Worm (Caenorhabditis elegans) whole organism, L4 larva: Measurements from ENCODE around the gene act-1.
A peak's percentile ranks its signal among the peaks of the same experiment; 100 is the strongest.

ENCODE experiments used
- F37D6.2 ChIP-seq: sonication (generic microtip); optimal IDR thresholded peaks from 2 replicates; lab custom pipeline; 2016; ENCODE audit warnings: mild to moderate bottlenecking, missing genetic modification characterization, missing compliant biosample characterization
- R02D3.7 ChIP-seq: fragments of 150-350 bp; sonication (generic microtip); optimal IDR thresholded peaks from 3 replicates; lab custom pipeline; 2014; ENCODE audit warnings: missing biosample characterization, missing genetic modification characterization
- T20F7.1 ChIP-seq: fragments of 200-800 bp; sonication (Bioruptor generic); optimal IDR thresholded peaks from 2 replicates; lab custom pipeline; 2018; ENCODE audit warnings: mild to moderate bottlenecking, missing genetic modification characterization, missing compliant biosample characterization
- Y48G9A.11 ChIP-seq: fragments of 200-800 bp; sonication (Bioruptor generic); IDR thresholded peaks from 2 replicates; pipeline ENCODE4 v1.3.6; 2022; ENCODE audit warnings: missing genetic modification reagents, missing genetic modification characterization, missing compliant biosample characterization
- Y75B8A.6 ChIP-seq: fragments of 200-800 bp; sonication (Bioruptor generic); IDR thresholded peaks from 2 replicates; pipeline ENCODE4 v1.3.6; 2022; ENCODE audit warnings: missing genetic modification reagents, missing genetic modification characterization, missing compliant biosample characterization
- ZK546.5 ChIP-seq, 2 experiments: sonication (generic microtip); optimal IDR thresholded peaks; 2 replicates each; lab custom pipeline; 2017; ENCODE audit warnings: missing biosample characterization in 2 of 2, missing genetic modification characterization in 2 of 2
- aha-1 ChIP-seq: fragments of 150-350 bp; peaks from one replicate; lab custom pipeline; 2014; ENCODE audit warnings: missing biosample characterization, missing genetic modification characterization
- attf-4 ChIP-seq: sonication (generic microtip); optimal IDR thresholded peaks from 3 replicates; lab custom pipeline; 2017; ENCODE audit warnings: missing biosample characterization, missing genetic modification characterization
- ceh-32 ChIP-seq: sonication (generic microtip); optimal IDR thresholded peaks from 2 replicates; lab custom pipeline; 2016; ENCODE audit warnings: mild to moderate bottlenecking, missing genetic modification characterization, missing compliant biosample characterization; ENCODE audit not compliant: poor library complexity
- ces-1 ChIP-seq: fragments of 150-350 bp; sonication (generic microtip); optimal IDR thresholded peaks from 4 replicates; lab custom pipeline; 2014; ENCODE audit warnings: missing biosample characterization, missing genetic modification reagents, missing genetic modification characterization
- dmd-9 ChIP-seq: fragments of 200-800 bp; sonication (Bioruptor generic); IDR thresholded peaks from 2 replicates; pipeline ENCODE4 v1.3.6; 2022; ENCODE audit warnings: missing genetic modification reagents, missing genetic modification characterization, missing compliant biosample characterization
- lin-13 ChIP-seq: fragments of 150-350 bp; optimal IDR thresholded peaks from 2 replicates; lab custom pipeline; 2014; ENCODE audit warnings: missing biosample characterization, missing genetic modification reagents, missing genetic modification characterization
- mxl-3 ChIP-seq: fragments of 200-800 bp; sonication (Bioruptor generic); optimal IDR thresholded peaks from 2 replicates; lab custom pipeline; 2018; ENCODE audit warnings: mild to moderate bottlenecking, missing genetic modification characterization, missing compliant biosample characterization
- nhr-10 ChIP-seq: fragments of 150-350 bp; optimal IDR thresholded peaks from 2 replicates; lab custom pipeline; 2014; ENCODE audit warnings: missing biosample characterization, missing genetic modification characterization
- nhr-28 ChIP-seq: fragments of 150-350 bp; optimal IDR thresholded peaks from 2 replicates; lab custom pipeline; 2014; ENCODE audit warnings: missing biosample characterization, missing genetic modification characterization
- nhr-42 ChIP-seq: fragments of 200-800 bp; sonication (Bioruptor generic); IDR thresholded peaks from 2 replicates; pipeline ENCODE4 v1.3.6; 2022; ENCODE audit warnings: missing genetic modification characterization, missing compliant biosample characterization
- nhr-77 ChIP-seq: fragments of 150-350 bp; optimal IDR thresholded peaks from 2 replicates; lab custom pipeline; 2014; ENCODE audit warnings: missing biosample characterization, missing genetic modification characterization
- rbr-2 ChIP-seq: sonication (generic microtip); optimal IDR thresholded peaks from 2 replicates; lab custom pipeline; 2016; ENCODE audit warnings: missing genotype, missing genetic modification characterization, missing compliant biosample characterization
- skn-1 ChIP-seq: fragments of 150-350 bp; optimal IDR thresholded peaks from 2 replicates; lab custom pipeline; 2014; ENCODE audit warnings: missing biosample characterization, missing genetic modification characterization
- zag-1 ChIP-seq: fragments of 150-350 bp; optimal IDR thresholded peaks from 2 replicates; lab custom pipeline; 2014; ENCODE audit warnings: missing biosample characterization, missing genetic modification characterization

The act-1 gene

DNA sequence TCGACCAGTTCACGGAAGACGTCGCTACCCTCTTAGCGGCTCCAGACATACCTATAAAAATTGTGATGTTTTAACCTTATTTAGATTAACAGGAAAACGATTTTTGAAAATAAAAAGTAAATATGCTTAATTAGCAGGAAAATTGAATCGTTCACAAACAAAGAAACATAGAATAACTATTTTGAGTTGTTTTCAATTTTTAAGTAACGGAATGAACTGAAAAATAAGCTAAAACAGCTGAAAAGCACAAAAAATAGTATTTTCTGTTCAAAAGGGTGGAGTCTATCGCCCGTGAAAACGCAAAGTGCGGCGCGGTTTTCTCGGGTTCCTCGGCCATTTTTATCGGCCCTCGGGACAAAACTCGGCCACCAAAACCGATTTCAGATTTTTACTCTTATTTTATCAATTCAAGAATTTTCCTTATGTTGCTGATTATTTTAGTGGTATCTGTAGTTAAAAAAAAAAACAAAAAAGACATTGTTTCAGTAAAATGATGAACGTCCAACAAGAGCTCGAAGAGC is 43.0 kb downstream of the act-1 start, which contains the start of the genes atp-5 and lmtr-3 (continued):
- no peak for TF ChIP-seq ceh-32 (tag; lab: Kevin White, UChicago)
- TF ChIP-seq Y48G9A.11 (GFP tag; lab: Robert Waterston, UW): peak; percentile 43; the same call in 1 of the 2 replicates
- TF ChIP-seq rbr-2 (tag; lab: Kevin White, UChicago): peak; percentile 57
- TF ChIP-seq nhr-77: peak; percentile 8
- no peak for TF ChIP-seq zag-1
- TF ChIP-seq nhr-10: no peak
- peak; percentile 69 for TF ChIP-seq nhr-28 (tag; lab: Kevin White, UChicago)
- peak; percentile 43 for TF ChIP-seq lin-13 (GFP tag; lab: Kevin White, UChicago)
- peak; percentile 78 for TF ChIP-seq dmd-9 (GFP tag; lab: Robert Waterston, UW)
- TF ChIP-seq mxl-3 (GFP tag; lab: Kevin White, UChicago): peak; percentile 76

ce11 chrV:11124922-11125321 is 44.1 kb downstream of the act-1 start, which contains the start of gene C06H2.2:
Gene C06H2.2, plus strand, starts transcription at chrV:11125222.
- peak; percentile 48 for TF ChIP-seq T20F7.1 (GFP tag; lab: Kevin White, UChicago)
- no peak for TF ChIP-seq mxl-3 (GFP tag; lab: Kevin White, UChicago)
- TF ChIP-seq, all 104 proteins: peak for 1

DNA sequence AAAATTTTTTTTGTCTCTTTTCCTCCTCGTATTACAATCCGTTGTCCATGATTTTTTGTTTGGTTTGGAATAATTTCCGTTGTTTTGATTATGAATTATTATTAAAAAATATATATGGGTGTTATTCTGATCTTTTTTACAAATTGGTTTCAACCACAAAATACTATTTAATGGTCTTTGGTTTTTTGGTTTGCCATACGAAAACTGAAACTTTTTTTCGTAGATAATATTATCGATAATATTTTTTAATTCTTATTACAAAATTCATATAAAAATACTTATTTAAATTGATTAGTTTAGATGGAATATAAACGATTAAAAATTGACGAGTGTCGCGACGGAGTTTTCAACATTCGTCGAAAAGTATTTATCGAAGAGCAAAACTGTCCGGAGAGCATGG is 46.3 kb downstream of the act-1 start, which contains the start of gene jmjd-5:
Gene jmjd-5 (plus strand): TSS at position 301 of the 400 bp plus-strand sequence.
- no peak for TF ChIP-seq F37D6.2 (tag; lab: Kevin White, UChicago)
- no peak for TF ChIP-seq ces-1
- TF ChIP-seq nhr-10: no peak
- TF ChIP-seq ZK546.5 (tag; optimal IDR thresholded peaks at IDR 0.05; lab: Kevin White, UChicago): no peak
- no peak for TF ChIP-seq R02D3.7 (tag; lab: Kevin White, UChicago)
- TF ChIP-seq skn-1: no peak
- TF ChIP-seq nhr-42: no peak
- no peak for TF ChIP-seq Y75B8A.6 (GFP tag; lab: Robert Waterston, UW)

DNA sequence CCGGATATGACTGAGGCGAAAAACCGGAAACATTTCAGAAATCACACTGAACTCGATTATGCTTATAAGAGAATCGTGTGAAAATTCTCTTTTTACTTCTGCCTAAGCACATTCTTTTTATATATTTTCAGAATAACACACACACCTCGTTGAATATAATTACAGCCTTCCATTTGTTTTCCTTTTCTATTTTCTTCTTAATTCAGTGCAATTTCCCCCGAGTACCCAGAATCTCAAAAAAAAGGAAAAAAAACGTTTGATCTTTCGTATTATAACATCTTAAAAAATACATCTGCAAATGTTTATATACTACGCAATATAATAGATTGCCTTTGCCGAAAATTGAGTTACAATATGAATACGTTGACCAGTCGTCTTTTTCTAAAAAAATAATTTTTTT is 50.9 kb downstream of the act-1 start:
- TF ChIP-seq attf-4 (tag; lab: Kevin White, UChicago) (no peak), aha-1 (tag; lab: Kevin White, UChicago) (peak; percentile 70)
